Fruit fly (Drosophila melanogaster): ENCODE results near the gene CLS.

DNA sequence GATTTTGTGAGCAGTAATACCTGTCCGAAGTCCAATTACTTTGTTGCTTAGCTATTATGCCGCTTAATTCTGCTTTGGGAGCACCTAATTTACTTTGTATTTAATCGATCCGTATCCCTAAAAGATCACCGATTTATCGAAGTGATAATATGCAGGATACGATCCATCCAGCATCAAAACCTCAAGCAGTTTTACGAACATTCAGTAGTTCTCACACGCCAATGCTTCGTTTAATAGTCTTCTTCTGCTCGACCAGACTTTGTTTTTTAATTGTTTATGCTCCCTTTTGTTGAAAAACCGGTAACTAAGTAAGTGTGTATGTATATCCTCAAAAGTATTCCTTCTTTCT is 38.9 kb downstream of the CLS start:
- no peak for TF ChIP-seq Blimp-1 (GFP tag; optimal IDR thresholded peaks at IDR 0.05)
- no peak for TF ChIP-seq CG8319 (GFP tag; optimal IDR thresholded peaks at IDR 0.05)
- no peak for TF ChIP-seq Hr38 (GFP tag; optimal IDR thresholded peaks at IDR 0.05)
- no peak for TF ChIP-seq Gug (GFP tag; IDR thresholded peaks at IDR 0.05)
